Worm (Caenorhabditis elegans): ENCODE results near the gene faah-2.

DNA sequence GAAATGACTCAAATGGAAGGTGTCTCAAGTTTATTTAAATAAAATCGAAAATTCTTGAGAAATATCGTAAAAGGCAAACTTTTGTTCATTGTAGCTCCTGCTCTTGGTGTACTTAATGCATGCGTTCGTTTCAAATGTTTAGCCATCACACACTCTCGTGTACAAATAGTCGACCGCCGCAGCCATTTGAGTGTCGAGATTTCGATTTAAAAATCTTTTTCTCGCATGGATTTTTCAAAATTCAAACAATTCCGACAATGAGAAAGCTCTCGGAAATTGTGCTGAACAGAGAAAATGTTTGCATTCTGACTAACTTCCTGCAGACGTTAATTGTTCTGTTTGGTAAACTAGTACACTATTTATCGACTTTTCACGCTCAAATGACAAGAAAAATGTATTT is 47.0 kb downstream of the faah-2 start:
- TF ChIP-seq him-1 (tag; optimal IDR thresholded peaks at IDR 0.05): no peak
- TF ChIP-seq dao-5 (tag; optimal IDR thresholded peaks at IDR 0.05): no peak
